Fruit fly (Drosophila melanogaster) whole organism, embryonic: ENCODE data around the gene MED18.

Source experiments
- B-H1 ChIP-seq: fragments of 200-800 bp; sonication (Bioruptor generic); IDR thresholded peaks from 3 replicates; pipeline ENCODE4 v1.3.6; 2022; ENCODE audit warnings: missing biosample characterization, missing genetic modification characterization
- Blimp-1 ChIP-seq: fragments of 200-800 bp; sonication (Bioruptor generic); optimal IDR thresholded peaks from 3 replicates; lab custom pipeline; 2018; ENCODE audit warnings: missing biosample characterization, missing genetic modification characterization, mild to moderate bottlenecking, moderate library complexity, missing genetic modification reagents
- CG11504 ChIP-seq: fragments of 200-800 bp; sonication (Bioruptor generic); optimal IDR thresholded peaks from 3 replicates; lab custom pipeline; 2019; ENCODE audit warnings: missing biosample characterization, mild to moderate bottlenecking, missing genetic modification characterization, moderate library complexity
- CG11723 ChIP-seq: fragments of 200-800 bp; sonication (Bioruptor generic); optimal IDR thresholded peaks from 2 replicates; lab custom pipeline; 2017; ENCODE audit warnings: missing biosample characterization, mild to moderate bottlenecking, missing genetic modification characterization
- CG12071 ChIP-seq: fragments of 200-800 bp; sonication (Bioruptor generic); optimal IDR thresholded peaks from 3 replicates; lab custom pipeline; 2018; ENCODE audit warnings: missing biosample characterization, mild to moderate bottlenecking, missing genetic modification characterization
- CG12236 ChIP-seq: fragments of 200-800 bp; sonication (Bioruptor generic); optimal IDR thresholded peaks from 2 replicates; lab custom pipeline; 2016; ENCODE audit warnings: missing biosample characterization, missing genetic modification characterization
- CG12299 ChIP-seq: fragments of 200-800 bp; sonication (Bioruptor generic); optimal IDR thresholded peaks from 2 replicates; lab custom pipeline; 2018; ENCODE audit warnings: missing biosample characterization, mild to moderate bottlenecking, missing genetic modification characterization
- CG15073 ChIP-seq: fragments of 200-800 bp; sonication (Bioruptor generic); optimal IDR thresholded peaks from 2 replicates; lab custom pipeline; 2016; ENCODE audit warnings: missing biosample characterization, missing genetic modification characterization
- CG16779 ChIP-seq: fragments of 200-800 bp; sonication (Bioruptor generic); IDR thresholded peaks from 2 replicates; pipeline ENCODE4 v1.3.6; 2022; ENCODE audit warnings: missing biosample characterization, missing genetic modification characterization
- CG16815 ChIP-seq: fragments of 200-800 bp; sonication (Bioruptor generic); optimal IDR thresholded peaks from 3 replicates; lab custom pipeline; 2017; ENCODE audit warnings: missing biosample characterization, mild to moderate bottlenecking, missing genetic modification characterization
- CG17385 ChIP-seq: fragments of 200-800 bp; sonication (Bioruptor generic); optimal IDR thresholded peaks from 3 replicates; lab custom pipeline; 2018; ENCODE audit warnings: missing biosample characterization, mild to moderate bottlenecking, missing genetic modification characterization
- CG31224 ChIP-seq: fragments of 200-800 bp; sonication (Bioruptor generic); IDR thresholded peaks from 2 replicates; pipeline ENCODE4 v1.3.6; 2022; ENCODE audit warnings: missing biosample characterization, missing genetic modification characterization
- CG4730 ChIP-seq: fragments of 200-800 bp; sonication (Bioruptor generic); IDR thresholded peaks from 2 replicates; pipeline ENCODE4 v1.3.6; 2022; ENCODE audit warnings: missing biosample characterization, missing genetic modification characterization
- CG5180 ChIP-seq: fragments of 200-800 bp; sonication (Bioruptor generic); optimal IDR thresholded peaks from 3 replicates; lab custom pipeline; 2017; ENCODE audit warnings: missing biosample characterization, missing genetic modification characterization, mild to moderate bottlenecking, moderate library complexity, missing genetic modification reagents
- CG5245 ChIP-seq: fragments of 200-800 bp; sonication (Bioruptor generic); optimal IDR thresholded peaks from 3 replicates; lab custom pipeline; 2016; ENCODE audit warnings: missing biosample characterization, missing genetic modification characterization
- CG6791 ChIP-seq: fragments of 200-800 bp; sonication (Bioruptor generic); IDR thresholded peaks from 3 replicates; pipeline ENCODE4 v1.3.6; 2022; ENCODE audit warnings: missing biosample characterization, missing genetic modification characterization; ENCODE audit not compliant: partially characterized antibody
- CG7357 ChIP-seq: fragments of 200-800 bp; sonication (Bioruptor generic); IDR thresholded peaks from 3 replicates; pipeline ENCODE4 v1.3.6; 2022; ENCODE audit warnings: missing biosample characterization, missing genetic modification characterization
- CG8089 ChIP-seq: fragments of 200-800 bp; sonication (Bioruptor generic); optimal IDR thresholded peaks from 3 replicates; lab custom pipeline; 2016; ENCODE audit warnings: missing biosample characterization, missing genetic modification characterization
- CG8765 ChIP-seq: fragments of 200-800 bp; sonication (Bioruptor generic); IDR thresholded peaks from 2 replicates; pipeline ENCODE4 v1.3.6; 2022; ENCODE audit warnings: missing biosample characterization, missing genetic modification characterization
- D ChIP-seq, 2 experiments: fragments of 200-800 bp in 1 of 2; fragments of >200 bp in 1 of 2; sonication (Bioruptor generic) in 1 of 2; optimal IDR thresholded peaks; 2 replicates in 1 of 2; 3 replicates in 1 of 2; lab custom pipeline; 2017; ENCODE audit warnings: mild to moderate bottlenecking in 1 of 2, missing biosample characterization in 1 of 2, missing genetic modification characterization in 1 of 2, missing genetic modification reagents in 1 of 2
- D19B ChIP-seq: fragments of 200-800 bp; sonication (Bioruptor generic); optimal IDR thresholded peaks from 2 replicates; lab custom pipeline; 2017; ENCODE audit warnings: missing biosample characterization, mild to moderate bottlenecking, missing genetic modification characterization
- Dfd ChIP-seq, 2 experiments: fragments of >200 bp; optimal IDR thresholded peaks; 2 replicates each; lab custom pipeline; 2017; ENCODE audit warnings: missing biosample characterization in 2 of 2, missing genetic modification characterization in 2 of 2
- Dll ChIP-seq: fragments of 200-800 bp; sonication (Bioruptor generic); IDR thresholded peaks from 4 replicates; pipeline ENCODE4 v1.3.6; 2022; ENCODE audit warnings: missing biosample characterization, missing genetic modification characterization; ENCODE audit not compliant: partially characterized antibody
- Ets65A ChIP-seq: fragments of 200-800 bp; sonication (Bioruptor generic); peaks from one replicate; lab custom pipeline; 2016; ENCODE audit warnings: missing biosample characterization, missing genetic modification characterization
- Lpt ChIP-seq: fragments of >200 bp; optimal IDR thresholded peaks from 2 replicates; lab custom pipeline; 2018; ENCODE audit warnings: missing biosample characterization, missing genetic modification characterization
- MBD-R2 ChIP-seq: fragments of 200-800 bp; sonication (Bioruptor generic); IDR thresholded peaks from 2 replicates; pipeline ENCODE4 v1.3.6; 2022; ENCODE audit warnings: missing biosample characterization, missing genetic modification characterization
- Nf-YA ChIP-seq: fragments of 200-800 bp; sonication (Bioruptor generic); IDR thresholded peaks from 2 replicates; pipeline ENCODE4 v1.3.6; 2022; ENCODE audit warnings: missing biosample characterization, missing genetic modification characterization
- Pdp1 ChIP-seq, 2 experiments: fragments of 200-800 bp; sonication (Bioruptor generic); optimal IDR thresholded peaks; 3 replicates each; lab custom pipeline; 2016; ENCODE audit warnings: missing biosample characterization in 2 of 2, missing genetic modification characterization in 2 of 2, mild to moderate bottlenecking in 1 of 2, moderate library complexity in 1 of 2
- Sry-β ChIP-seq: fragments of 200-800 bp; sonication (Bioruptor generic); optimal IDR thresholded peaks from 2 replicates; lab custom pipeline; 2018; ENCODE audit warnings: missing biosample characterization, mild to moderate bottlenecking, missing genetic modification characterization, moderate library complexity
- Ssrp ChIP-seq: fragments of 200-800 bp; sonication (Bioruptor generic); optimal IDR thresholded peaks from 2 replicates; lab custom pipeline; 2018; ENCODE audit warnings: missing biosample characterization, mild to moderate bottlenecking, missing genetic modification characterization, moderate library complexity
- Xrp1 ChIP-seq: fragments of 200-800 bp; sonication (Bioruptor generic); IDR thresholded peaks from 2 replicates; pipeline ENCODE4 v1.3.6; 2022; ENCODE audit warnings: missing biosample characterization, missing genetic modification characterization
- bigmax ChIP-seq: fragments of 200-800 bp; sonication (Bioruptor generic); optimal IDR thresholded peaks from 2 replicates; lab custom pipeline; 2018; ENCODE audit warnings: missing biosample characterization, mild to moderate bottlenecking, missing genetic modification characterization
- bowl ChIP-seq: fragments of 200-800 bp; sonication (Bioruptor generic); IDR thresholded peaks from 2 replicates; pipeline ENCODE4 v1.3.6; 2022; ENCODE audit warnings: missing biosample characterization, missing genetic modification characterization
- btn ChIP-seq: fragments of 200-800 bp; sonication (Bioruptor generic); optimal IDR thresholded peaks from 2 replicates; lab custom pipeline; 2016; ENCODE audit warnings: missing biosample characterization, missing genetic modification characterization
- cwo ChIP-seq: fragments of 200-800 bp; sonication (Bioruptor generic); optimal IDR thresholded peaks from 3 replicates; lab custom pipeline; 2017; ENCODE audit warnings: missing biosample characterization, missing genetic modification characterization, mild to moderate bottlenecking, moderate library complexity, missing genetic modification reagents
- dysf ChIP-seq: fragments of 200-800 bp; sonication (Bioruptor generic); IDR thresholded peaks from 3 replicates; pipeline ENCODE4 v1.3.6; 2022; ENCODE audit warnings: missing biosample characterization, missing genetic modification characterization
- emc ChIP-seq: fragments of 200-800 bp; sonication (Bioruptor generic); optimal IDR thresholded peaks from 2 replicates; lab custom pipeline; 2016; ENCODE audit warnings: missing biosample characterization, missing genetic modification characterization
- en ChIP-seq: fragments of 200-800 bp; sonication (Bioruptor generic); optimal IDR thresholded peaks from 2 replicates; lab custom pipeline; 2016; ENCODE audit warnings: missing biosample characterization, missing genetic modification characterization
- fd102C ChIP-seq: fragments of 200-800 bp; sonication (Bioruptor generic); optimal IDR thresholded peaks from 2 replicates; lab custom pipeline; 2018; ENCODE audit warnings: missing biosample characterization, mild to moderate bottlenecking, missing genetic modification characterization, moderate library complexity
- fru ChIP-seq: fragments of >200 bp; optimal IDR thresholded peaks from 2 replicates; lab custom pipeline; 2017
- gfzf ChIP-seq: fragments of 200-800 bp; sonication (Bioruptor generic); optimal IDR thresholded peaks from 2 replicates; lab custom pipeline; 2016; ENCODE audit warnings: missing biosample characterization, mild to moderate bottlenecking, missing genetic modification characterization, moderate library complexity
- h ChIP-seq: fragments of >200 bp; optimal IDR thresholded peaks from 2 replicates; lab custom pipeline; 2017
- hkb ChIP-seq, 2 experiments: fragments of 200-800 bp in 1 of 2; fragments of >200 bp in 1 of 2; sonication (Bioruptor generic) in 1 of 2; IDR thresholded peaks in 1 of 2; optimal IDR thresholded peaks in 1 of 2; 2 replicates each; pipeline versions ENCODE4 v1.3.6 to Lab custom; 2017 to 2022; ENCODE audit warnings: missing biosample characterization in 1 of 2, missing genetic modification characterization in 1 of 2
- maf-S ChIP-seq: fragments of 200-800 bp; sonication (Bioruptor generic); optimal IDR thresholded peaks from 2 replicates; lab custom pipeline; 2016; ENCODE audit warnings: missing biosample characterization, missing genetic modification characterization
- sim ChIP-seq: fragments of 200-800 bp; sonication (Bioruptor generic); IDR thresholded peaks from 2 replicates; pipeline ENCODE4 v1.3.6; 2022; ENCODE audit warnings: missing biosample characterization, missing genetic modification characterization
- sisA ChIP-seq: fragments of 200-800 bp; sonication (Bioruptor generic); IDR thresholded peaks from 2 replicates; pipeline ENCODE4 v1.3.6; 2022; ENCODE audit warnings: missing biosample characterization, missing genetic modification characterization
- slou ChIP-seq: fragments of 200-800 bp; sonication (Bioruptor generic); optimal IDR thresholded peaks from 3 replicates; lab custom pipeline; 2016; ENCODE audit warnings: missing biosample characterization, missing genetic modification characterization
- sob ChIP-seq: fragments of 200-800 bp; sonication (Bioruptor generic); IDR thresholded peaks from 2 replicates; pipeline ENCODE4 v1.3.6; 2022; ENCODE audit warnings: missing biosample characterization, missing genetic modification characterization

Gene MED18

DNA sequence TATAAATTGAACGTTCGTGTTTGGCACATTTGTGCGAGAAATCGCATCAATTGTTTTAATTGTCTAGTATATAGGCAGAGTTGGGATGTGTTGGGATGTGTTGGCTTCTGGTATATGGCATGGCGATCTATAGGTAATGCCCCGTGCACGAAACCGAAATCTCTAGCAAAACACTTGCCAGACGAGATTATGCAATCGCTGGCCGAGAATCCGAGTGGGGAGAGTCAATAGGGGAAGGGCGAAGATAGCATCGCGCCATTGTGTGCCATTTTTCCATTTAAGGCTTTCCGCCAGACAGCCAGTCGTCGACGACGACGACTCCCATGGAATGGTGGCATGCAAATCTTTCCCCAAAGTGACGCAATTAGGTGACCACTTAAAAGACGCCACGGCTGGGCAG is 10.8 kb upstream of the MED18 start:
- TF ChIP-seq Pdp1 (GFP tag; optimal IDR thresholded peaks at IDR 0.05; lab: Kevin White, UChicago) = peak in 1 of 2 experiments; percentile 65
- no peak for TF ChIP-seq emc (GFP tag; lab: Kevin White, UChicago)
- TF ChIP-seq MBD-R2 = no peak
- TF ChIP-seq CG8089 (GFP tag; lab: Kevin White, UChicago) = no peak
- peak; percentile 62 for TF ChIP-seq Ets65A
- TF ChIP-seq, all 482 proteins: peak for 2

dm6 chrX:1856605-1857004 is 9.1 kb upstream of the MED18 start:
- TF ChIP-seq gfzf (no peak), Blimp-1 (GFP tag; lab: Kevin White, UChicago) (peak; percentile 99), btn (no peak)

DNA sequence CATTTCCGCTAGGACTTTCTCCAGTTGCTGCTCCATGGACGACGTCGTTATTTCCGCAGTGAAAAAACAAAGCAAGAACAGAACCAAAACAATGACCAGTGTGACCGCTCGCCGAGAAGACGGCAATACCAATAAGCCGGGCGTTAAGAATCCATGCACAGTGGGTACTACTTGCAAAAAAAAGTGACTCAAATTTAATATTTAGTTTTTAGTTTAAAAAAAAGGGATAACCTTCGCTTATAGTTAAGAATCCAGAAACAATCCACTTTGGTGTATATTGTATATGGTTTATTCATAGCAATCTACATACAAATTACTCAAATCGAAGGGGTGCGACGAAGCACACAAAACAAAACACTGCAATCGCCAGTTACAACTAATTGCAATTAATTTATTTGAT is 6.8 kb upstream of the MED18 start, which contains the start of gene Lamtor5:
Lamtor5 (minus strand) TSS at position 105 of the 400 bp plus-strand sequence.
- TF ChIP-seq Dfd (GFP tag; optimal IDR thresholded peaks at IDR 0.05; lab: Kevin White, UChicago) (no peak), Sry-β (GFP tag; lab: Kevin White, UChicago) (no peak), Lpt (GFP tag; lab: Kevin White, UChicago) (no peak), sim (GFP tag; lab: Robert Waterston, UW) (no peak), CG31224 (GFP tag; lab: Robert Waterston, UW) (no peak), slou (peak; percentile 12), sob (GFP tag; lab: Robert Waterston, UW) (peak; percentile 61), CG5245 (GFP tag; lab: Kevin White, UChicago) (no peak), D19B (GFP tag; lab: Kevin White, UChicago) (peak; percentile 1), CG4730 (GFP tag; lab: Robert Waterston, UW) (no peak), B-H1 (GFP tag; lab: Robert Waterston, UW) (peak; percentile 21; the same call in 1 of the 3 replicates), fru (lab: Kevin White, UChicago) (no peak), sisA (GFP tag; lab: Robert Waterston, UW) (peak; percentile 22; the same call in 1 of the 2 replicates), bowl (GFP tag; lab: Robert Waterston, UW) (no peak), bigmax (no peak), maf-S (GFP tag; lab: Kevin White, UChicago) (no peak), CG12071 (GFP tag; lab: Kevin White, UChicago) (no peak), hkb (optimal IDR thresholded peaks at IDR 0.05; lab: Kevin White, UChicago) (no peak), hkb (GFP tag; IDR thresholded peaks at IDR 0.05; lab: Robert Waterston, UW) (peak; percentile 39; the same call in 1 of the 2 replicates), CG5180 (GFP tag; lab: Kevin White, UChicago) (no peak), CG15073 (GFP tag; lab: Kevin White, UChicago) (no peak), CG7357 (GFP tag; lab: Robert Waterston, UW) (no peak), fd102C (GFP tag; lab: Kevin White, UChicago) (no peak), Ssrp (tag; lab: Kevin White, UChicago) (peak; percentile 32), CG12299 (tag; lab: Kevin White, UChicago) (no peak), cwo (GFP tag; lab: Kevin White, UChicago) (peak; percentile 27), h (lab: Kevin White, UChicago) (no peak), CG11504 (tag; lab: Kevin White, UChicago) (peak; percentile 47), CG17385 (peak; percentile 33), dysf (no peak; the same call in 2 of the 3 replicates), en (no peak), Nf-YA (GFP tag; lab: Robert Waterston, UW) (no peak), D (optimal IDR thresholded peaks at IDR 0.05; lab: Kevin White, UChicago) (no peak), D (GFP tag; optimal IDR thresholded peaks at IDR 0.05; lab: Kevin White, UChicago) (no peak), CG8765 (no peak), Xrp1 (GFP tag; lab: Robert Waterston, UW) (peak; percentile 49; the same call in 1 of the 2 replicates), CG11723 (GFP tag; lab: Kevin White, UChicago) (no peak), Dll (GFP tag; lab: Robert Waterston, UW) (no peak), CG12236 (no peak), CG16779 (GFP tag; lab: Robert Waterston, UW) (peak; percentile 28; the same call in 1 of the 2 replicates), CG16815 (GFP tag; lab: Kevin White, UChicago) (no peak), CG6791 (GFP tag; lab: Robert Waterston, UW) (no peak), MBD-R2 (peak; percentile 88)
